Worm (Caenorhabditis elegans): Measurements from ENCODE around the gene T24H10.1.
A peak's percentile ranks its signal among the peaks of the same experiment; 100 is the strongest.

The T24H10.1 gene

DNA sequence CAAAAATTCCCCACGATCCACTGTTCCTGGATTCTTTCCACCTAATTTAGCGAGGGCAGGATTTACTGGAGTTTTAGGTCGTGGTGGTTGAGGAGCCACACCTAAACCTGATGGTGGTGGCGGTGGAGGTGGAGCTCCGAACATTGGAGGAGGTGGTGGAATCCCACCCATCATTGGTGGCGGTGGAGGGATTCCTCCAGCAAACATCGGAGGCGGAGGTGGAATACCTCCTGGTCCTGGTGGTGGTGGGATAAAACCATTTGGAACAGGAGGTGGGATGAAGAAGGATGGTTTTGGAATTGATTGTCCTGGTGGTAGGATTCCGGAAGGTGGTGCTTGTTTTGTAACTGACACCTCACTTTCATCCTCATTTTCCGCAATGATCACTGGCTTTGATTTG is 29.3 kb upstream of the T24H10.1 start:
- TF ChIP-seq zfh-2 (GFP tag; conservative IDR thresholded peaks at IDR 0.05): peak; percentile 75
- TF ChIP-seq mcd-1 (GFP tag; IDR thresholded peaks at IDR 0.05): 0 out of 2 replicates have a peak, but pooled peaks have one; percentile 23
- TF ChIP-seq mxl-1 (tag; optimal IDR thresholded peaks at IDR 0.05): no peak
- TF ChIP-seq madf-3 (GFP tag; IDR thresholded peaks at IDR 0.05): 0 out of 2 replicates have a peak, but pooled peaks have one; percentile 19

DNA sequence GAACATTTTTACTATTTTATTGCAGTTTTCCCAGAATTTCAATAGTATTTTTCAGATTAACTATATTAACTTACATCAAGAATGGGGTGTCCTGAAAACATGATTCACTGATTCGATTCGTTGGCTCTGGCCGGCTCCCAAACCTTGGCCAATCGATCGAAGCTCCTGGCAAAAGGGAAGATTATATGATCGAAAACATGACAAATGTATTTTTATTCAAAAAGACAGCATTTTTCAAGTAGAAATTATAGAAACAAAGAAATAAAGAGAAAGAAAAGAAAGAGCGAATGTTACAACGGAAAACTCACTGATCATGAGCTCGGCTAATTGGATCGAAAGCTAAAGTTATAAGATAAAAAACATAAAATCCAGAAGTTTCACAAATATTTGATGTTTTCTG is 28.4 kb upstream of the T24H10.1 start, which contains the start of gene T24B8.4:
TSS of gene T24B8.4 (minus strand) at position 101 of the 400 bp plus-strand sequence.
- no peak for TF ChIP-seq lin-26 (GFP tag; IDR thresholded peaks at IDR 0.05)

DNA sequence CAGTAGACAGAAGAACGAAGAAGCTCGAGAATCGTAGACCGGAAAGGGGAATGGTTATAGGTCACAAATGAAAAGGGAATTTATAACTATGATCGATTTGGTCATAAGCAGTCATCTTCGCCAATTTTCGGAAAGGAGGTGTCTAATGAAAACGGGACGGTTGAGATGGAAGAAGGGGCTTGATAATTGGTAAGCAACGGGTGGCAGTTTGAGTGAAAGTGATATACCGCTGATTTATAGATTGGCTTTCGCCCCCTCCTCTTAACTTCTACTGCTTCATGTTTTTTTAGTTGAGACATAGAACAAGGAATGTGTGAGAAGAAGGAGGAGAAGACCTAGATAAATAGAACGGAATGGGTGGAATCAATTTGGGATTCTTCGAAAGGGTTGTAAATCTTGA is 26.4 kb upstream of the T24H10.1 start:
- no peak for TF ChIP-seq B0019.2 (GFP tag; conservative IDR thresholded peaks at IDR 0.05)
- TF ChIP-seq chd-7 (tag; optimal IDR thresholded peaks at IDR 0.05): no peak
- TF ChIP-seq ekl-4 (GFP tag; IDR thresholded peaks at IDR 0.05): no peak

DNA sequence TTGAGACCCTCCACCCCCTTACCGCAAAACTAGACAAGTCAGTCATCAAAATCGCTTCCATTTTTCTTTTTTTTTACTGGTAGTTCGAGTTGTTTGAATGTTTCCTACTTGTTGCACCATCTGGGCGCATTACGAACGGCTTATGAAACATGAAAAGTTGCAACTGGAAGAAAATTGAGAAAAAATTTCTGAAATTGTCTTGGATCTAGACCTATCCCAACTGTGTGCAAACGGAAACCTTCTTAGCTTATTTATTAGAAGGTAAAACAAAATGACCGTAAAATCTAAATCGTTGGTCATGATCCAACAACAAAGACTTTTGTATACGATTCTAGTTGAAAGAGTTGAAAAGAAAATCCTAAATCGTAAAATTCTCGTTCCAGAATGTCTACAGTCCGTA is 24.7 kb upstream of the T24H10.1 start:
- TF ChIP-seq ceh-40 (GFP tag; IDR thresholded peaks at IDR 0.05): no peak

DNA sequence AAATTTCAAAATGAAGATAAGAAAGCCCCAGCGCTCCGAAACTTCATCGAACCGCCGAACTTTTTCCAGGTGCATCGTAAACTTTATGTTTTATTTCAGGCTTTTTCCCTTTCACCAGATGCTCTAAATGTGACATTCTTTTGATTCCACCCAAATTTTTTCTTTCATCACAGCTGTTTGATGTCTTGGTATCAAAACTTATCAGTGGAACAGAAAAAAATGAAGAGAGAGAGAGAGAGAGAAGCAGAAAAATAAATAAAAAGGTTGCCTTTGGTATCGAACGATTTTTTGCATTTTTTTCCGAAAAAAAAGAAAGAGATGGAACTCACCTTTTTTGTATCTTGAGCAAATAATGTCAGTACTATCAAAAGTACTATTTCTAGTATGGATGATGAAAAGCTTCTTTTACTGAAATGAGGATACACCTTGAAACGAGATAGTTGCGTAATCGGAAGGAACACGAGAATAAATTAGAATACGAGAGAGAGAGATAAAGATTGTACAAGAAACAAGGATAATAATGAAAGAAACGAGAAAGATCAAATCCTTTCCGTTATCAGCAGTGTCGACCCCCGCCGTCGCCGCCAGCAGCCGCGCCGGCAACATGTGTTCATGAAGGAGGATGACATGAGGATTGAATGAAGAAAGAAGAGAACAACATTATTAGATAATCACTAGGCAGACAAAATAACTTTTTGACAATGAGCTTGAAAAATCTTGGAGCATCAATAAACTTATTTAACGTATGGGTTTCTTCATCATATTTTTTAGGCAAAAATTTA is 22.9 kb upstream of the T24H10.1 start:
- TF ChIP-seq F57A8.1 (GFP tag; optimal IDR thresholded peaks at IDR 0.05) (no peak), mes-4 (tag; optimal IDR thresholded peaks at IDR 0.05) (no peak), nhr-80 (tag; optimal IDR thresholded peaks at IDR 0.05) (peak; percentile 46), nhr-27 (tag; optimal IDR thresholded peaks at IDR 0.05) (no peak)

DNA sequence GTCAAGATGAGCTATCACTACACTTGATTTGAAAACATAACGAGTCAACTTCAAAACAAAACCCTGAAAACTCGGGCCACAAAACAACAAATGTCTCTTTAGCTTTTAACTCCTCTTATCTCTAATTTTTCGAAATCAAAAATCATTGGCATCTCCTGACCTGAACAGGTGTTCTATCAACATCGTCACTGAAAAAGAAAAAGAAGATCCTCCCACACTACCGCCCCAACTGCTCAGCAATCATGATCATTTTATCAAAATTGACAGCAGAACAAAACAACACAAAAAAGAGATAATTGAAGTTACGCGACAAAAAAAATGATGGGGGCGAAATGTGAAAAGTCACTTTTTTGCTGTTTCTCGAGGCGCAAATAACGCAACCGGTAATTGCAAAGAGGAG is 20.8 kb upstream of the T24H10.1 start:
- TF ChIP-seq atf-7 (tag; optimal IDR thresholded peaks at IDR 0.05): no peak
- no peak for TF ChIP-seq repo-1 (tag; optimal IDR thresholded peaks at IDR 0.05)
- no peak for TF ChIP-seq snpc-1.1 (tag; optimal IDR thresholded peaks at IDR 0.05; ENCODE audit: insufficient read depth)
- TF ChIP-seq F57C9.4 (tag; optimal IDR thresholded peaks at IDR 0.05): no peak
- no peak for TF ChIP-seq sptf-2 (GFP tag; optimal IDR thresholded peaks at IDR 0.05)
- TF ChIP-seq lag-1 (GFP tag; IDR thresholded peaks at IDR 0.05): no peak
- no peak for TF ChIP-seq cebp-2 (GFP tag; IDR thresholded peaks at IDR 0.05)
- TF ChIP-seq nfyb-1 (GFP tag; IDR thresholded peaks at IDR 0.05): no peak
- TF ChIP-seq madf-3 (GFP tag; IDR thresholded peaks at IDR 0.05): no peak
- TF ChIP-seq F57A8.1 (GFP tag; optimal IDR thresholded peaks at IDR 0.05): no peak
- TF ChIP-seq Y53G8AR.9 (GFP tag; conservative IDR thresholded peaks at IDR 0.05): no peak

DNA sequence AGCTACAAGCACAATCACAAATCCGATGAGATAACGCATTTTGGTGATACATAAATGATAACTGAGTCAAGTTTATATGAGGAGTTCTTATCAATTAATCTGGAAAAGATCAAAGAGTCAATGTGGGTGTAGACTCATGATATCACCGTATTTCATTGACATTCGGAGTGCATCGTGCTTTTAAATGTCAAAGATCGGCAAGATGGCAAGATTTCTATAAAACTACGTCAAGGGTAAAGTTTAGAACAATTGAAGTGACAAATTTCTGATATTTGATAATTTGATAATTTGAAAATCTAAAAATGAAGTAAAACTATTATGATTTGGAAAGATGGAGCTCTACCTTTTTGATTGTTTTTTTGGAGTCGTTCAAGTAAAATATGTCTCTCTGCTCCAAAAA is 16.1 kb upstream of the T24H10.1 start, which contains the start of gene sysm-1:
TSS of gene sysm-1 (minus strand) at position 101 of the 400 bp plus-strand sequence.
- TF ChIP-seq cebp-2 (GFP tag; IDR thresholded peaks at IDR 0.05) (no peak), ceh-58 (GFP tag; IDR thresholded peaks at IDR 0.05) (no peak), sea-2 (GFP tag; IDR thresholded peaks at IDR 0.05) (no peak), nhr-80 (tag; optimal IDR thresholded peaks at IDR 0.05) (peak; percentile 4)

DNA sequence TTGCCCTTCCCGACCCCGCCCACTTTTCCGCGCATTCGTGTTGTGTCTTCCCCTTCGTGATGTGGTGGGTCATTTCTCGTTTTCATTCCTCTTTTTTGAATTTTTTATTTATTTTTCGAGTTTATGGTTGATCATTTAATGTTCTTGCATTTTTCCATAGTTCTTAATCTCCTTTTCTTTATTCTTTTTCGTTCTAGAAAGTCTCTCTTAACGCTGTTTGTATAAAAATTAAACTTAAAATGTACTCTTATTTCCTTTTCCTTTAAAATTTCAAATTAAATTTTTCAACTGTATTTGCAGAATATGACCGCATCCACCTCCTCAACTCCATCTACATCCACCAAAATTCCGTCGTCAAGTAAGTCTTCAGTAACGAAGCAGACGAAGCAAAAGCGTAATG is 12.9 kb upstream of the T24H10.1 start, which contains the start of gene hlh-3:
TSS of gene hlh-3 (plus strand) at position 301 of the 400 bp plus-strand sequence.
- TF ChIP-seq dox-1 (GFP tag; IDR thresholded peaks at IDR 0.05) (no peak), snpc-4 (GFP tag; optimal IDR thresholded peaks at IDR 0.05) (no peak), snpc-4 (tag; optimal IDR thresholded peaks at IDR 0.05) (no peak), ceh-58 (GFP tag; IDR thresholded peaks at IDR 0.05) (no peak), attf-5 (GFP tag; optimal IDR thresholded peaks at IDR 0.05) (no peak), tbp1 (GFP tag; optimal IDR thresholded peaks at IDR 0.05) (no peak), egrh-3 (GFP tag; IDR thresholded peaks at IDR 0.05) (no peak), ZK185.1 (tag; optimal IDR thresholded peaks at IDR 0.05; ENCODE audit: poor library complexity, severe bottlenecking) (no peak), B0261.1 (tag; optimal IDR thresholded peaks at IDR 0.05) (no peak), F49E8.2 (tag; optimal IDR thresholded peaks at IDR 0.05; ENCODE audit: insufficient read depth) (no peak), aptf-2 (GFP tag; conservative IDR thresholded peaks at IDR 0.05) (no peak), Y56A3A.18 (GFP tag; IDR thresholded peaks at IDR 0.05) (no peak), snpc-3.4 (tag; optimal IDR thresholded peaks at IDR 0.05) (no peak)

Data from whole organism, young adult.